Worm (Caenorhabditis elegans) whole organism, early embryonic: ENCODE data around the gene laf-1.

Experiments
- B0310.2 ChIP-seq: sonication (generic microtip); optimal IDR thresholded peaks from 2 replicates; lab custom pipeline; 2016; ENCODE audit warnings: mild to moderate bottlenecking, missing genetic modification characterization, missing compliant biosample characterization
- F13C5.2 ChIP-seq: sonication (generic microtip); optimal IDR thresholded peaks from 2 replicates; lab custom pipeline; 2017; ENCODE audit warnings: mild to moderate bottlenecking, missing genetic modification characterization, inconsistent platforms, missing compliant biosample characterization
- aly-1 ChIP-seq: sonication (generic microtip); optimal IDR thresholded peaks from 2 replicates; lab custom pipeline; 2016; ENCODE audit warnings: missing genetic modification characterization, missing compliant biosample characterization
- ama-1 ChIP-seq: fragments of 150-350 bp; optimal IDR thresholded peaks from 2 replicates; lab custom pipeline; 2014
- ceh-13 ChIP-seq: fragments of 200-800 bp; sonication (Bioruptor generic); optimal IDR thresholded peaks from 2 replicates; lab custom pipeline; 2018; ENCODE audit warnings: mild to moderate bottlenecking, missing genetic modification characterization, missing compliant biosample characterization
- ets-7 ChIP-seq: sonication (generic microtip); optimal IDR thresholded peaks from 2 replicates; lab custom pipeline; 2016; ENCODE audit warnings: missing genotype, missing genetic modification characterization, missing compliant biosample characterization
- flt-1 ChIP-seq: fragments of 200-800 bp; sonication (Bioruptor generic); IDR thresholded peaks from 2 replicates; pipeline ENCODE4 v1.3.6; 2022; ENCODE audit warnings: missing genetic modification characterization, missing compliant biosample characterization
- hmg-4 ChIP-seq: fragments of 200-800 bp; sonication (Bioruptor generic); optimal IDR thresholded peaks from 2 replicates; lab custom pipeline; 2018; ENCODE audit warnings: mild to moderate bottlenecking, missing genetic modification characterization, missing compliant biosample characterization
- hnd-1 ChIP-seq: sonication (generic microtip); optimal IDR thresholded peaks from 2 replicates; lab custom pipeline; 2016; ENCODE audit warnings: missing genetic modification characterization, missing compliant biosample characterization
- pes-1 ChIP-seq: fragments of 200-800 bp; sonication (Bioruptor generic); IDR thresholded peaks from 2 replicates; pipeline ENCODE4 v1.3.6; 2022; ENCODE audit warnings: missing genetic modification reagents, missing genetic modification characterization, missing compliant biosample characterization
- sea-1 ChIP-seq: fragments of 200-800 bp; sonication (Bioruptor generic); conservative IDR thresholded peaks from 2 replicates; pipeline ENCODE4 v1.3.6; 2022; ENCODE audit warnings: missing genetic modification characterization, missing compliant biosample characterization
- tbx-11 ChIP-seq: fragments of 200-800 bp; sonication (Bioruptor generic); IDR thresholded peaks from 2 replicates; pipeline ENCODE4 v1.3.6; 2022; ENCODE audit warnings: missing genetic modification characterization, missing compliant biosample characterization
- tbx-37 ChIP-seq: fragments of 200-800 bp; sonication (Bioruptor generic); conservative IDR thresholded peaks from 2 replicates; pipeline ENCODE4 v1.3.6; 2022; ENCODE audit warnings: missing genetic modification reagents, missing genetic modification characterization, missing compliant biosample characterization
- tra-4 ChIP-seq: sonication (generic microtip); optimal IDR thresholded peaks from 2 replicates; lab custom pipeline; 2017; ENCODE audit warnings: missing genetic modification characterization, missing compliant biosample characterization

DNA sequence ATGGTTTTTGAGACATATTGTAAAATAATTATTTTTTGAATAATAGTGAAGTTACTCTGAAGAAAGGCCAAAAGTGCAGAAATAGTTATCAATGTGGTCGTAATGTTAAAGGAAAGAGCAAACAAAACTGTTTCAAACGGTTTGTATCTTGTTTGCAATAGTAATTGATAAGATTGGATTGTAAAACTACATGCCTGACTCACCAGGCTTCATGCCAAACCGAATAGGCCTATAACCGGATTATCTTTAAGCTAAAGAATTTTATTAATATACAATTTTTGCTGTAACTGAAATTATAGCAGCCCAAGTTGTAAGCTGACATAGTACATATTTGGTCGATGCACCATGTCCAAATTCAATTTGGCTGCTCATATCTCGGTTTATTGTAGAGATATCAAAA, 32.3 kb downstream of the laf-1 start, which contains the start of gene Y71H2AM.14:
- no peak for TF ChIP-seq pes-1 (GFP tag; lab: Robert Waterston, UW)
- TF ChIP-seq sea-1 (GFP tag; lab: Robert Waterston, UW), result no peak
- no peak for TF ChIP-seq ceh-13 (GFP tag; lab: Kevin White, UChicago)
- TF ChIP-seq tbx-11 (GFP tag; lab: Robert Waterston, UW), result no peak
- TF ChIP-seq flt-1 (GFP tag; lab: Robert Waterston, UW), result no peak
- no peak for TF ChIP-seq ama-1 (lab: Kevin White, UChicago)
- no peak for TF ChIP-seq tra-4 (tag; lab: Kevin White, UChicago)
- no peak for TF ChIP-seq F13C5.2 (tag; lab: Kevin White, UChicago)
- TF ChIP-seq hnd-1 (tag; lab: Kevin White, UChicago), result no peak
- no peak for TF ChIP-seq hmg-4
- TF ChIP-seq tbx-37 (GFP tag; lab: Robert Waterston, UW), result no peak
- TF ChIP-seq aly-1 (tag; lab: Kevin White, UChicago), result no peak
- TF ChIP-seq B0310.2, result no peak
- no peak for TF ChIP-seq ets-7 (tag; lab: Kevin White, UChicago)
